Worm (Caenorhabditis elegans): ENCODE measurements around the gene T07F8.1.

- TF ChIP-seq W03F9.2 (tag; optimal IDR thresholded peaks at IDR 0.05) (peak; percentile 51), him-1 (tag; optimal IDR thresholded peaks at IDR 0.05) (peak; percentile 80)
Observed at ce11 chrII:7183493-7184272, 35.5 kb downstream of the T07F8.1 start, which contains the start of gene pdl-1.
